Fruit fly (Drosophila melanogaster) whole organism, embryonic: Measurements from ENCODE around the gene CG17376.

Experiments
- Antp ChIP-seq: fragments of 200-800 bp; sonication (Bioruptor generic); optimal IDR thresholded peaks from 3 replicates; lab custom pipeline; 2016; ENCODE audit warnings: missing biosample characterization, missing genetic modification characterization
- Atf3 ChIP-seq: fragments of 200-800 bp; sonication (Bioruptor generic); optimal IDR thresholded peaks from 3 replicates; lab custom pipeline; 2016; ENCODE audit warnings: missing biosample characterization, missing genetic modification characterization
- B-H1 ChIP-seq: fragments of 200-800 bp; sonication (Bioruptor generic); IDR thresholded peaks from 3 replicates; pipeline ENCODE4 v1.3.6; 2022; ENCODE audit warnings: missing biosample characterization, missing genetic modification characterization
- BtbVII ChIP-seq: fragments of 200-800 bp; sonication (Bioruptor generic); optimal IDR thresholded peaks from 3 replicates; lab custom pipeline; 2017; ENCODE audit warnings: missing biosample characterization, mild to moderate bottlenecking, missing genetic modification characterization
- CG10654 ChIP-seq: fragments of 200-800 bp; sonication (Bioruptor generic); optimal IDR thresholded peaks from 2 replicates; lab custom pipeline; 2016; ENCODE audit warnings: missing biosample characterization, missing genetic modification characterization
- CG10979 ChIP-seq: fragments of 200-800 bp; sonication (Bioruptor generic); optimal IDR thresholded peaks from 2 replicates; lab custom pipeline; 2018; ENCODE audit warnings: missing biosample characterization, mild to moderate bottlenecking, missing genetic modification characterization, moderate library complexity
- CG11247 ChIP-seq: fragments of 200-800 bp; sonication (Bioruptor generic); IDR thresholded peaks from 2 replicates; pipeline ENCODE4 v1.3.6; 2022; ENCODE audit warnings: missing biosample characterization, missing genetic modification characterization
- CG11398 ChIP-seq: fragments of 200-800 bp; sonication (Bioruptor generic); optimal IDR thresholded peaks from 2 replicates; lab custom pipeline; 2016; ENCODE audit warnings: missing biosample characterization, missing genetic modification characterization
- CG11696 ChIP-seq: fragments of 200-800 bp; sonication (Bioruptor generic); IDR thresholded peaks from 2 replicates; pipeline ENCODE4 v1.3.6; 2022; ENCODE audit warnings: missing biosample characterization, missing genetic modification characterization
- CG12071 ChIP-seq: fragments of 200-800 bp; sonication (Bioruptor generic); optimal IDR thresholded peaks from 3 replicates; lab custom pipeline; 2018; ENCODE audit warnings: missing biosample characterization, mild to moderate bottlenecking, missing genetic modification characterization
- CG14050 ChIP-seq: fragments of 200-800 bp; sonication (Bioruptor generic); IDR thresholded peaks from 3 replicates; pipeline ENCODE4 v1.3.6; 2022; ENCODE audit warnings: missing biosample characterization, missing genetic modification characterization
- CG15479 ChIP-seq: fragments of 200-800 bp; sonication (Bioruptor generic); optimal IDR thresholded peaks from 3 replicates; lab custom pipeline; 2019; ENCODE audit warnings: missing biosample characterization, mild to moderate bottlenecking, missing genetic modification characterization, moderate library complexity
- CG15601 ChIP-seq: fragments of 200-800 bp; sonication (Bioruptor generic); optimal IDR thresholded peaks from 3 replicates; lab custom pipeline; 2019; ENCODE audit warnings: missing biosample characterization, mild to moderate bottlenecking, missing genetic modification characterization, moderate library complexity
- CG1647 ChIP-seq: fragments of 200-800 bp; sonication (Bioruptor generic); optimal IDR thresholded peaks from 3 replicates; lab custom pipeline; 2016; ENCODE audit warnings: missing biosample characterization, missing genetic modification characterization
- CG17612 ChIP-seq: fragments of 200-800 bp; sonication (Bioruptor generic); IDR thresholded peaks from 2 replicates; pipeline ENCODE4 v1.3.6; 2022; ENCODE audit warnings: missing biosample characterization, missing genetic modification characterization
- CG17829 ChIP-seq: fragments of 200-800 bp; optimal IDR thresholded peaks from 2 replicates; lab custom pipeline; 2019; ENCODE audit warnings: missing biosample characterization, mild to moderate bottlenecking, missing genetic modification characterization, moderate library complexity
- CG18619 ChIP-seq: fragments of 200-800 bp; sonication (Bioruptor generic); optimal IDR thresholded peaks from 3 replicates; lab custom pipeline; 2017; ENCODE audit warnings: missing biosample characterization, mild to moderate bottlenecking, missing genetic modification characterization
- CG3065 ChIP-seq: fragments of 200-800 bp; sonication (Bioruptor generic); optimal IDR thresholded peaks from 2 replicates; lab custom pipeline; 2016; ENCODE audit warnings: missing biosample characterization, missing genetic modification characterization
- CG34422 ChIP-seq: fragments of 200-800 bp; sonication (Bioruptor generic); IDR thresholded peaks from 3 replicates; pipeline ENCODE4 v1.3.6; 2022; ENCODE audit warnings: missing biosample characterization, missing genetic modification characterization
- CG3726 ChIP-seq: fragments of 200-800 bp; sonication (Bioruptor generic); IDR thresholded peaks from 3 replicates; pipeline ENCODE4, ENCODE4 v1.3.6; 2022; ENCODE audit warnings: missing biosample characterization, missing genetic modification characterization
- CG6791 ChIP-seq: fragments of 200-800 bp; sonication (Bioruptor generic); IDR thresholded peaks from 3 replicates; pipeline ENCODE4 v1.3.6; 2022; ENCODE audit warnings: missing biosample characterization, missing genetic modification characterization; ENCODE audit not compliant: partially characterized antibody
- CG9876 ChIP-seq: fragments of 200-800 bp; sonication (Bioruptor generic); optimal IDR thresholded peaks from 2 replicates; lab custom pipeline; 2016; ENCODE audit warnings: missing biosample characterization, missing genetic modification characterization
- CG9932 ChIP-seq: fragments of 200-800 bp; sonication (Bioruptor generic); IDR thresholded peaks from 2 replicates; pipeline ENCODE4 v1.3.6; 2022; ENCODE audit warnings: missing biosample characterization, missing genetic modification characterization
- CoRest ChIP-seq: fragments of 200-800 bp; sonication (Bioruptor generic); optimal IDR thresholded peaks from 3 replicates; lab custom pipeline; 2018; ENCODE audit warnings: missing biosample characterization, mild to moderate bottlenecking, missing genetic modification characterization, moderate library complexity
- E2f1 ChIP-seq: fragments of 200-800 bp; sonication (Bioruptor generic); IDR thresholded peaks from 2 replicates; pipeline ENCODE4 v1.3.6; 2022; ENCODE audit warnings: missing biosample characterization, missing genetic modification characterization
- Hr51 ChIP-seq, 2 experiments: fragments of 200-800 bp; sonication (Bioruptor generic); optimal IDR thresholded peaks; 2 replicates in 1 of 2; 3 replicates in 1 of 2; lab custom pipeline; 2016 to 2018; ENCODE audit warnings: missing biosample characterization in 2 of 2, missing genetic modification characterization in 2 of 2, mild to moderate bottlenecking in 1 of 2, moderate library complexity in 1 of 2
- Hsf ChIP-seq: fragments of 200-800 bp; sonication (Bioruptor generic); optimal IDR thresholded peaks from 3 replicates; lab custom pipeline; 2016; ENCODE audit warnings: missing biosample characterization, missing genetic modification characterization
- MTF-1 ChIP-seq: fragments of 200-800 bp; sonication (Bioruptor generic); optimal IDR thresholded peaks from 2 replicates; lab custom pipeline; 2018; ENCODE audit warnings: missing biosample characterization, mild to moderate bottlenecking, missing genetic modification characterization, borderline replicate concordance
- Neu2 ChIP-seq: fragments of 200-800 bp; sonication (Bioruptor generic); optimal IDR thresholded peaks from 3 replicates; lab custom pipeline; 2016; ENCODE audit warnings: missing biosample characterization, missing genetic modification characterization, borderline replicate concordance
- NfI ChIP-seq: fragments of 200-800 bp; sonication (Bioruptor generic); optimal IDR thresholded peaks from 3 replicates; lab custom pipeline; 2018; ENCODE audit warnings: missing biosample characterization, mild to moderate bottlenecking, missing genetic modification characterization, moderate library complexity
- Six4 ChIP-seq: fragments of 200-800 bp; sonication (Bioruptor generic); optimal IDR thresholded peaks from 2 replicates; lab custom pipeline; 2016; ENCODE audit warnings: missing biosample characterization, missing genetic modification characterization
- Tbp ChIP-seq: fragments of >200 bp; optimal IDR thresholded peaks from 2 replicates; lab custom pipeline; 2018; ENCODE audit warnings: missing biosample characterization, missing genetic modification characterization
- abd-A ChIP-seq: fragments of 200-800 bp; sonication (Bioruptor generic); optimal IDR thresholded peaks from 3 replicates; lab custom pipeline; 2019; ENCODE audit warnings: missing biosample characterization, mild to moderate bottlenecking, missing genetic modification characterization, moderate library complexity
- aop ChIP-seq: fragments of 200-800 bp; sonication (Bioruptor generic); IDR thresholded peaks from 2 replicates; pipeline ENCODE4 v1.3.6; 2022; ENCODE audit warnings: missing biosample characterization, missing genetic modification characterization
- crc ChIP-seq: fragments of 200-800 bp; sonication (Bioruptor generic); optimal IDR thresholded peaks from 2 replicates; lab custom pipeline; 2016; ENCODE audit warnings: missing biosample characterization, missing genetic modification characterization
- dpn ChIP-seq, 2 experiments: fragments of 200-800 bp; sonication (Bioruptor generic); optimal IDR thresholded peaks; 3 replicates each; lab custom pipeline; 2016; ENCODE audit warnings: missing biosample characterization in 2 of 2, missing genetic modification characterization in 2 of 2
- exex ChIP-seq: fragments of 200-800 bp; sonication (Bioruptor generic); optimal IDR thresholded peaks from 4 replicates; lab custom pipeline; 2018; ENCODE audit warnings: missing biosample characterization, mild to moderate bottlenecking, missing genetic modification characterization, moderate library complexity
- fd96Cb ChIP-seq: fragments of 200-800 bp; sonication (Bioruptor generic); optimal IDR thresholded peaks from 2 replicates; lab custom pipeline; 2018; ENCODE audit warnings: missing biosample characterization, mild to moderate bottlenecking, missing genetic modification characterization, moderate library complexity
- fu2 ChIP-seq: fragments of 200-800 bp; sonication (Bioruptor generic); optimal IDR thresholded peaks from 2 replicates; lab custom pipeline; 2016; ENCODE audit warnings: missing biosample characterization, missing genetic modification characterization
- gsb-n ChIP-seq: fragments of 200-800 bp; sonication (Bioruptor generic); optimal IDR thresholded peaks from 3 replicates; lab custom pipeline; 2018; ENCODE audit warnings: missing biosample characterization, mild to moderate bottlenecking, missing genetic modification characterization
- hkb ChIP-seq, 2 experiments: fragments of 200-800 bp in 1 of 2; fragments of >200 bp in 1 of 2; sonication (Bioruptor generic) in 1 of 2; IDR thresholded peaks in 1 of 2; optimal IDR thresholded peaks in 1 of 2; 2 replicates each; pipeline versions ENCODE4 v1.3.6 to Lab custom; 2017 to 2022; ENCODE audit warnings: missing biosample characterization in 1 of 2, missing genetic modification characterization in 1 of 2
- kni ChIP-seq: fragments of 200-800 bp; sonication (Bioruptor generic); optimal IDR thresholded peaks from 3 replicates; lab custom pipeline; 2017; ENCODE audit warnings: mild to moderate bottlenecking, missing biosample characterization, missing genetic modification reagents, missing genetic modification characterization
- nmo ChIP-seq: fragments of 200-800 bp; sonication (Bioruptor generic); optimal IDR thresholded peaks from 2 replicates; lab custom pipeline; 2018; ENCODE audit warnings: missing biosample characterization, mild to moderate bottlenecking, missing genetic modification characterization, moderate library complexity
- otp ChIP-seq: fragments of 200-800 bp; sonication (Bioruptor generic); IDR thresholded peaks from 3 replicates; pipeline ENCODE4, ENCODE4 v1.3.6; 2022; ENCODE audit warnings: missing biosample characterization, missing genetic modification characterization
- pan ChIP-seq, 4 experiments: fragments of >200 bp in 3 of 4; fragments of 200-800 bp in 1 of 4; sonication (Bioruptor generic) in 1 of 4; optimal IDR thresholded peaks in 3 of 4; IDR thresholded peaks in 1 of 4; 2 replicates each; pipeline versions ENCODE4 v1.3.6 to Lab custom; 2017 to 2022; ENCODE audit warnings: missing biosample characterization in 2 of 4, missing genetic modification characterization in 2 of 4, mixed read lengths in 1 of 4
- pfk ChIP-seq: fragments of 200-800 bp; sonication (Bioruptor generic); optimal IDR thresholded peaks from 2 replicates; lab custom pipeline; 2018; ENCODE audit warnings: missing biosample characterization, mild to moderate bottlenecking, missing genetic modification characterization, moderate library complexity
- pnt ChIP-seq: fragments of 200-800 bp; sonication (Bioruptor generic); optimal IDR thresholded peaks from 3 replicates; lab custom pipeline; 2016; ENCODE audit warnings: missing biosample characterization, missing genetic modification characterization
- ssp ChIP-seq: fragments of 200-800 bp; sonication (Bioruptor generic); IDR thresholded peaks from 2 replicates; pipeline ENCODE4 v1.3.6; 2022; ENCODE audit warnings: missing biosample characterization, missing genetic modification characterization
- tin ChIP-seq: fragments of 200-800 bp; sonication (Bioruptor generic); optimal IDR thresholded peaks from 3 replicates; lab custom pipeline; 2016; ENCODE audit warnings: missing biosample characterization, missing genetic modification characterization
- usp ChIP-seq: fragments of >200 bp; optimal IDR thresholded peaks from 2 replicates; lab custom pipeline; 2017; ENCODE audit warnings: missing biosample characterization, missing genetic modification characterization
- wor ChIP-seq: fragments of 200-800 bp; sonication (Bioruptor generic); IDR thresholded peaks from 2 replicates; pipeline ENCODE4 v1.3.6; 2022; ENCODE audit warnings: missing biosample characterization, missing genetic modification characterization

CG17376 gene

DNA sequence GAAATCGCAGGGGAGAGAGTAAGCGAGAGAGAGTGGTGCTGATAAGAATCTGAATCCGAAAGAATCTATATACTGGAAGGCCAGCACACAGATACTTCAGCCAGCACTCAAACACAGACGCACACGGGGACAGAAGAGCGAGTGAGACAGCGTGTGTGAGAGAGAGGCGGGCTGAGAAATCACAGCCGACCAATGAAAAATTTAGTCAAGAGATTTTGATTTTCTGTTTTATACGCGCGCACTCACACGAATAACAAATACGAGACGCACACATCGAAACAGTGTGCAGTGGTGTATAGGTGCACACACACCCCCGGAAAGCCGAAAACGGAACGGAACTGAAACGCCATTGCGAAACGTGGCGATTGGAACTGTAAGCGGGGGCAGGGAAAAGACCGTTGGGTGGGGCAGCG, 33.0 kb upstream of the CG17376 start (continued):
- no peak for TF ChIP-seq hkb (optimal IDR thresholded peaks at IDR 0.05; lab: Kevin White, UChicago)
- no peak for TF ChIP-seq hkb (GFP tag; IDR thresholded peaks at IDR 0.05; lab: Robert Waterston, UW)
- peak; percentile 88 for TF ChIP-seq aop
- TF ChIP-seq CG12071 (GFP tag; lab: Kevin White, UChicago) = no peak
- TF ChIP-seq nmo (GFP tag; lab: Kevin White, UChicago) = peak; percentile 6
- TF ChIP-seq Atf3 (GFP tag; lab: Kevin White, UChicago) = no peak
- TF ChIP-seq B-H1 (GFP tag; lab: Robert Waterston, UW) = no peak
- TF ChIP-seq crc (GFP tag; lab: Kevin White, UChicago) = no peak
- TF ChIP-seq CG9876 (GFP tag; lab: Kevin White, UChicago) = no peak
- TF ChIP-seq CG9932 (GFP tag; lab: Robert Waterston, UW) = no peak
- no peak for TF ChIP-seq Tbp (GFP tag; lab: Kevin White, UChicago)
- no peak for TF ChIP-seq Antp (GFP tag; lab: Kevin White, UChicago)
- TF ChIP-seq gsb-n (tag; lab: Kevin White, UChicago) = peak; percentile 29
- TF ChIP-seq wor = no peak
- no peak for TF ChIP-seq Neu2
- TF ChIP-seq fd96Cb = no peak
- no peak for TF ChIP-seq CG10979
- no peak for TF ChIP-seq tin (GFP tag; lab: Kevin White, UChicago)
- TF ChIP-seq pfk (GFP tag; lab: Kevin White, UChicago) = peak; percentile 97
- TF ChIP-seq CG3065 (GFP tag; lab: Kevin White, UChicago) = no peak
- TF ChIP-seq NfI = peak; percentile 17
- TF ChIP-seq CG17829 (tag; lab: Kevin White, UChicago) = peak; percentile 1
- TF ChIP-seq CG11696 (GFP tag; lab: Robert Waterston, UW) = 0 out of 2 replicates have a peak, but pooled peaks have one; percentile 24
- TF ChIP-seq CG3726 (GFP tag; lab: Robert Waterston, UW) = no peak
- TF ChIP-seq Six4 (GFP tag; lab: Kevin White, UChicago) = no peak
- no peak for TF ChIP-seq pnt (GFP tag; lab: Kevin White, UChicago)
- TF ChIP-seq otp (GFP tag; lab: Robert Waterston, UW) = no peak
- no peak for TF ChIP-seq CG15601 (tag; lab: Kevin White, UChicago)
- no peak for TF ChIP-seq CG11247
- TF ChIP-seq dpn (GFP tag; optimal IDR thresholded peaks at IDR 0.05; lab: Kevin White, UChicago) = no peak
- TF ChIP-seq Hr51 (GFP tag; optimal IDR thresholded peaks at IDR 0.05; lab: Kevin White, UChicago) = no peak
- no peak for TF ChIP-seq BtbVII (GFP tag; lab: Kevin White, UChicago)
- no peak for TF ChIP-seq CG18619 (GFP tag; lab: Kevin White, UChicago)
- TF ChIP-seq usp (GFP tag; lab: Kevin White, UChicago) = no peak
- TF ChIP-seq fu2 = no peak
- no peak for TF ChIP-seq CG17612
- TF ChIP-seq CG10654 (GFP tag; lab: Kevin White, UChicago) = no peak
- TF ChIP-seq ssp (GFP tag; lab: Robert Waterston, UW) = no peak
- peak; percentile 14 for TF ChIP-seq MTF-1 (GFP tag; lab: Kevin White, UChicago)
- peak; percentile 3 for TF ChIP-seq exex
- TF ChIP-seq CG11398 (GFP tag; lab: Kevin White, UChicago) = no peak
- TF ChIP-seq Hsf (GFP tag; lab: Kevin White, UChicago) = no peak
- TF ChIP-seq kni (GFP tag; lab: Kevin White, UChicago) = peak; percentile 37
- TF ChIP-seq CG15479 (GFP tag; lab: Kevin White, UChicago) = peak; percentile 22
- no peak for TF ChIP-seq pan (optimal IDR thresholded peaks at IDR 0.05; lab: Kevin White, UChicago)
- no peak for TF ChIP-seq pan (GFP tag; optimal IDR thresholded peaks at IDR 0.05 in 1 of 2, IDR thresholded peaks at IDR 0.05 in 1 of 2)
- no peak for TF ChIP-seq CG14050 (GFP tag; lab: Robert Waterston, UW)
- TF ChIP-seq abd-A = peak; percentile 58
- peak; percentile 47 for TF ChIP-seq CoRest (tag; lab: Kevin White, UChicago)
- TF ChIP-seq CG6791 (GFP tag; lab: Robert Waterston, UW) = no peak
- TF ChIP-seq CG1647 (GFP tag; lab: Kevin White, UChicago) = no peak
- no peak for TF ChIP-seq E2f1 (GFP tag; lab: Robert Waterston, UW)
- no peak for TF ChIP-seq CG34422
